Fruit fly (Drosophila melanogaster): Measurements from ENCODE around the gene CG4743.

The CG4743 gene

DNA sequence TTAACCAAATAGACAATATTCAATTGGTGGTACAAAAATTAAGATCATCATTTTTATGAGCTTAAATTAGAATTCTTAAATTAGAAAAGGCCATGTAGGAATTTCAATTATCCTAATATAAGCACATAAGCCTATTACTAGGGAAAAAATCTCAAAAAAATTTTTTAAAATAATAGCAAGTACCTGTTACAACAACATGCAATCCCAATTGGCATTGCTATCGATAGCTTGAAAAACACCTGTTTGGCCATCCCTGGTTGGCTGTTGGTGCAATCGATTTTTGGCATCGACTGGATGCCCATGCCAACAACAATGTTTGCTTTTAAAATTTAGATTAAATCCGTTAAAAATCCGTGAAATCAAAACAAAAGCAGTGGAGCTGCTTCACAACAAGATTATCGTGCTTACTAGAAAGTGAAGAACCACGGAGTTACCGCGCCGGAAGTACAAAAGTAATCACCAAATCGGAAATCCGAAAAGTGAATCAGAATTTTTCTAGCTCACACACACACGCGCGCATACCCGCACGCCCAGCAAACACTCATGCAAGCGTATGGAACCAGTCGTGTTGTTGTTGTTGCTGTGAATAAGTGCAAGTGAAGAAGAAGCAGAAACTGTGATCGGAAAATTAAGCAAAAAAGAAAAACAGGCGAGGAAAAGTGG is 18.7 kb downstream of the CG4743 start, which contains the start of gene RASSF8 (continued):
- TF ChIP-seq CG4360 (GFP tag; IDR thresholded peaks at IDR 0.05) (peak; percentile 95), CG15601 (tag; optimal IDR thresholded peaks at IDR 0.05) (no peak), MBD-R2 (GFP tag; IDR thresholded peaks at IDR 0.05) (peak; percentile 37; the same call in 1 of the 2 replicates), CG8944 (GFP tag; optimal IDR thresholded peaks at IDR 0.05) (peak; percentile 22), bowl (GFP tag; IDR thresholded peaks at IDR 0.05) (no peak), ssp (GFP tag; IDR thresholded peaks at IDR 0.05) (no peak), CG8290 (GFP tag; optimal IDR thresholded peaks at IDR 0.05) (no peak), CG8290 (tag; optimal IDR thresholded peaks at IDR 0.05) (no peak), Meics (GFP tag; optimal IDR thresholded peaks at IDR 0.05) (no peak), Lim3 (GFP tag; IDR thresholded peaks at IDR 0.05) (no peak), CG1832 (GFP tag; optimal IDR thresholded peaks at IDR 0.05) (no peak), Bgb (GFP tag; IDR thresholded peaks at IDR 0.05; ENCODE audit: partially characterized antibody) (peak; percentile 78), tgo (GFP tag; IDR thresholded peaks at IDR 0.05) (no peak), CG8089 (GFP tag; optimal IDR thresholded peaks at IDR 0.05) (no peak), CG17361 (GFP tag; IDR thresholded peaks at IDR 0.05) (peak; percentile 53; the same call in 1 of the 3 replicates), knrl (GFP tag; IDR thresholded peaks at IDR 0.05; ENCODE audit: partially characterized antibody) (peak; percentile 67), lola (GFP tag; optimal IDR thresholded peaks at IDR 0.05) (no peak), CG14965 (GFP tag; optimal IDR thresholded peaks at IDR 0.05; ENCODE audit: borderline replicate concordance) (no peak), yki (optimal IDR thresholded peaks at IDR 0.05) (no peak), stwl (tag; optimal IDR thresholded peaks at IDR 0.05) (peak; percentile 4), CG11695 (GFP tag; IDR thresholded peaks at IDR 0.05) (no peak), crol (GFP tag; IDR thresholded peaks at IDR 0.05) (no peak), MTF-1 (GFP tag; optimal IDR thresholded peaks at IDR 0.05; ENCODE audit: borderline replicate concordance) (no peak), maf-S (GFP tag; optimal IDR thresholded peaks at IDR 0.05) (no peak), CG6683 (GFP tag; optimal IDR thresholded peaks at IDR 0.05) (no peak), CG13424 (tag; optimal IDR thresholded peaks at IDR 0.05) (peak; percentile 20), Dp (GFP tag; optimal IDR thresholded peaks at IDR 0.05) (peak; percentile 29), chinmo (GFP tag; IDR thresholded peaks at IDR 0.05; ENCODE audit: partially characterized antibody) (peak; percentile 90), CG8388 (GFP tag; optimal IDR thresholded peaks at IDR 0.05) (no peak), CG2120 (GFP tag; optimal IDR thresholded peaks at IDR 0.05) (peak; percentile 67), al (GFP tag; IDR thresholded peaks at IDR 0.05) (peak; percentile 13; the same call in 1 of the 2 replicates), sens (GFP tag) (peak; percentile 88), Gsc (GFP tag; IDR thresholded peaks at IDR 0.05) (no peak), kay (GFP tag; optimal IDR thresholded peaks at IDR 0.05) (peak; percentile 47), jing (GFP tag; optimal IDR thresholded peaks at IDR 0.05) (no peak), HLH4C (GFP tag; IDR thresholded peaks at IDR 0.05; ENCODE audit: partially characterized antibody) (peak; percentile 68), nerfin-1 (tag; optimal IDR thresholded peaks at IDR 0.05) (peak; percentile 88), disco-r (GFP tag; optimal IDR thresholded peaks at IDR 0.05) (no peak), CG13894 (tag; optimal IDR thresholded peaks at IDR 0.05) (peak; percentile 1), CG1603 (tag; optimal IDR thresholded peaks at IDR 0.05) (peak; percentile 11), nau (GFP tag; optimal IDR thresholded peaks at IDR 0.05) (no peak), sc (optimal IDR thresholded peaks at IDR 0.05) (no peak), sc (GFP tag; optimal IDR thresholded peaks at IDR 0.05) (no peak), nom (GFP tag; optimal IDR thresholded peaks at IDR 0.05) (no peak), danr (GFP tag; IDR thresholded peaks at IDR 0.05) (no peak), slou (GFP tag; optimal IDR thresholded peaks at IDR 0.05) (no peak), CG11085 (GFP tag; IDR thresholded peaks at IDR 0.05) (no peak), nerfin-2 (GFP tag; IDR thresholded peaks at IDR 0.05; ENCODE audit: partially characterized antibody) (peak; percentile 54), Ets65A (GFP tag) (peak; percentile 90), esg (GFP tag; conservative IDR thresholded peaks at IDR 0.05) (0 out of 2 replicates have a peak, but pooled peaks have one; percentile 14), CG10321 (GFP tag; IDR thresholded peaks at IDR 0.05) (no peak)

All from whole organism, embryonic.